Worm (Caenorhabditis elegans): ENCODE measurements around the gene ceh-7.

- TF ChIP-seq nhr-25 (tag; optimal IDR thresholded peaks at IDR 0.05): no peak
- no peak for TF ChIP-seq elt-3 (tag; optimal IDR thresholded peaks at IDR 0.05)
- TF ChIP-seq fos-1 (tag; optimal IDR thresholded peaks at IDR 0.05): no peak
- no peak for TF ChIP-seq nhr-28 (tag; optimal IDR thresholded peaks at IDR 0.05)
- TF ChIP-seq fkh-2 (tag; optimal IDR thresholded peaks at IDR 0.05): no peak
- TF ChIP-seq nhr-237 (tag; optimal IDR thresholded peaks at IDR 0.05): no peak
- no peak for TF ChIP-seq nfya-1 (tag; optimal IDR thresholded peaks at IDR 0.05; ENCODE audit: insufficient read depth)
- TF ChIP-seq aly-2 (tag; optimal IDR thresholded peaks at IDR 0.05): no peak
- no peak for TF ChIP-seq nhr-77 (tag; optimal IDR thresholded peaks at IDR 0.05)
- TF ChIP-seq snpc-4 (tag; optimal IDR thresholded peaks at IDR 0.05): no peak
- no peak for TF ChIP-seq jun-1 (tag; optimal IDR thresholded peaks at IDR 0.05)
- TF ChIP-seq egl-27 (tag; optimal IDR thresholded peaks at IDR 0.05): no peak
- no peak for TF ChIP-seq skn-1 (tag; optimal IDR thresholded peaks at IDR 0.05)
- no peak for TF ChIP-seq elt-2 (tag; optimal IDR thresholded peaks at IDR 0.05)
Observed at ce11 chrII:8730960-8731693, 27.5 kb upstream of the ceh-7 start.

Data from whole organism, L3 larva.